Fruit fly (Drosophila melanogaster) whole organism, embryonic: ENCODE data around the gene slp1.

Experiments used
- Antp ChIP-seq: fragments of 200-800 bp; sonication (Bioruptor generic); optimal IDR thresholded peaks from 3 replicates; lab custom pipeline; 2016; ENCODE audit warnings: missing biosample characterization, missing genetic modification characterization
- Bteb2 ChIP-seq: fragments of 200-800 bp; sonication (Bioruptor generic); optimal IDR thresholded peaks from 2 replicates; lab custom pipeline; 2016; ENCODE audit warnings: missing biosample characterization, missing genetic modification characterization
- CG11247 ChIP-seq: fragments of 200-800 bp; sonication (Bioruptor generic); IDR thresholded peaks from 2 replicates; pipeline ENCODE4 v1.3.6; 2022; ENCODE audit warnings: missing biosample characterization, missing genetic modification characterization
- CG11504 ChIP-seq: fragments of 200-800 bp; sonication (Bioruptor generic); optimal IDR thresholded peaks from 3 replicates; lab custom pipeline; 2019; ENCODE audit warnings: missing biosample characterization, mild to moderate bottlenecking, missing genetic modification characterization, moderate library complexity
- CG11695 ChIP-seq: fragments of 200-800 bp; sonication (Bioruptor generic); IDR thresholded peaks from 3 replicates; pipeline ENCODE4 v1.3.6; 2022; ENCODE audit warnings: missing biosample characterization, missing genetic modification characterization
- CG12236 ChIP-seq: fragments of 200-800 bp; sonication (Bioruptor generic); optimal IDR thresholded peaks from 2 replicates; lab custom pipeline; 2016; ENCODE audit warnings: missing biosample characterization, missing genetic modification characterization
- CG12391 ChIP-seq: fragments of 200-800 bp; sonication (Bioruptor generic); optimal IDR thresholded peaks from 3 replicates; lab custom pipeline; 2018; ENCODE audit warnings: missing biosample characterization, mild to moderate bottlenecking, missing genetic modification characterization, moderate library complexity
- CG14710 ChIP-seq: fragments of 200-800 bp; sonication (Bioruptor generic); optimal IDR thresholded peaks from 3 replicates; lab custom pipeline; 2019; ENCODE audit warnings: missing biosample characterization, mild to moderate bottlenecking, missing genetic modification characterization, moderate library complexity
- CG1603 ChIP-seq: fragments of 200-800 bp; sonication (Bioruptor generic); optimal IDR thresholded peaks from 2 replicates; lab custom pipeline; 2019; ENCODE audit warnings: missing biosample characterization, mild to moderate bottlenecking, missing genetic modification characterization, moderate library complexity
- CG1792 ChIP-seq: fragments of 200-800 bp; sonication (Bioruptor generic); optimal IDR thresholded peaks from 2 replicates; lab custom pipeline; 2016; ENCODE audit warnings: missing biosample characterization, missing genetic modification characterization
- CG18476 ChIP-seq: fragments of 200-800 bp; sonication (Bioruptor generic); optimal IDR thresholded peaks from 2 replicates; lab custom pipeline; 2016; ENCODE audit warnings: missing biosample characterization, mild to moderate bottlenecking, missing genetic modification characterization
- CG2202 ChIP-seq: fragments of 200-800 bp; sonication (Bioruptor generic); optimal IDR thresholded peaks from 2 replicates; lab custom pipeline; 2018; ENCODE audit warnings: missing biosample characterization, mild to moderate bottlenecking, missing genetic modification characterization
- CG30431 ChIP-seq: fragments of 200-800 bp; sonication (Bioruptor generic); optimal IDR thresholded peaks from 2 replicates; lab custom pipeline; 2017; ENCODE audit warnings: missing biosample characterization, missing genetic modification characterization
- CG34224 ChIP-seq: fragments of 200-800 bp; sonication (Bioruptor generic); IDR thresholded peaks from 3 replicates; pipeline ENCODE4 v1.3.6; 2022; ENCODE audit warnings: missing biosample characterization, missing genetic modification characterization; ENCODE audit not compliant: partially characterized antibody
- CG4424 ChIP-seq: fragments of 200-800 bp; sonication (Bioruptor generic); optimal IDR thresholded peaks from 3 replicates; lab custom pipeline; 2016; ENCODE audit warnings: missing biosample characterization, missing genetic modification characterization
- CG6689 ChIP-seq: fragments of 200-800 bp; sonication (Bioruptor generic); IDR thresholded peaks from 2 replicates; pipeline ENCODE4 v1.3.6; 2022; ENCODE audit warnings: missing biosample characterization, missing genetic modification characterization
- CG9609 ChIP-seq: fragments of 200-800 bp; sonication (Bioruptor generic); optimal IDR thresholded peaks from 3 replicates; lab custom pipeline; 2016; ENCODE audit warnings: missing biosample characterization, missing genetic modification characterization
- CTCF ChIP-seq: fragments of 200-800 bp; sonication (Bioruptor generic); optimal IDR thresholded peaks from 2 replicates; lab custom pipeline; 2017; ENCODE audit warnings: missing biosample characterization, mild to moderate bottlenecking, missing genetic modification characterization, moderate library complexity
- D ChIP-seq, 2 experiments: fragments of 200-800 bp in 1 of 2; fragments of >200 bp in 1 of 2; sonication (Bioruptor generic) in 1 of 2; optimal IDR thresholded peaks; 2 replicates in 1 of 2; 3 replicates in 1 of 2; lab custom pipeline; 2017; ENCODE audit warnings: mild to moderate bottlenecking in 1 of 2, missing biosample characterization in 1 of 2, missing genetic modification characterization in 1 of 2, missing genetic modification reagents in 1 of 2
- D19B ChIP-seq: fragments of 200-800 bp; sonication (Bioruptor generic); optimal IDR thresholded peaks from 2 replicates; lab custom pipeline; 2017; ENCODE audit warnings: missing biosample characterization, mild to moderate bottlenecking, missing genetic modification characterization
- Dip2 ChIP-seq: fragments of 200-800 bp; sonication (Bioruptor generic); IDR thresholded peaks from 2 replicates; pipeline ENCODE4 v1.3.6; 2022; ENCODE audit warnings: missing biosample characterization, missing genetic modification characterization
- Hsf ChIP-seq: fragments of 200-800 bp; sonication (Bioruptor generic); optimal IDR thresholded peaks from 3 replicates; lab custom pipeline; 2016; ENCODE audit warnings: missing biosample characterization, missing genetic modification characterization
- Max ChIP-seq: fragments of 200-800 bp; sonication (Bioruptor generic); optimal IDR thresholded peaks from 2 replicates; lab custom pipeline; 2016; ENCODE audit warnings: missing biosample characterization, mild to moderate bottlenecking, missing genetic modification characterization
- Stat92E ChIP-seq, 3 experiments: fragments of >200 bp in 2 of 3; fragments of 200-800 bp in 1 of 3; sonication (Bioruptor generic) in 1 of 3; optimal IDR thresholded peaks; 2 replicates each; lab custom pipeline; 2017 to 2019; ENCODE audit warnings: missing biosample characterization in 3 of 3, missing genetic modification characterization in 3 of 3, mild to moderate bottlenecking in 1 of 3, moderate library complexity in 1 of 3
- Vsx1 ChIP-seq: fragments of 200-800 bp; sonication (Bioruptor generic); optimal IDR thresholded peaks from 2 replicates; lab custom pipeline; 2017; ENCODE audit warnings: missing biosample characterization, mild to moderate bottlenecking, missing genetic modification characterization, missing genetic modification reagents
- ac ChIP-seq: fragments of 200-800 bp; sonication (Bioruptor generic); optimal IDR thresholded peaks from 3 replicates; lab custom pipeline; 2017; ENCODE audit warnings: missing biosample characterization, mild to moderate bottlenecking, missing genetic modification characterization
- bsh ChIP-seq, 2 experiments: fragments of 200-800 bp; sonication (Bioruptor generic); optimal IDR thresholded peaks; 2 replicates each; lab custom pipeline; 2017 to 2018; ENCODE audit warnings: mild to moderate bottlenecking in 2 of 2, missing biosample characterization in 2 of 2, missing genetic modification characterization in 2 of 2, moderate library complexity in 1 of 2
- chinmo ChIP-seq: fragments of 200-800 bp; sonication (Bioruptor generic); IDR thresholded peaks from 4 replicates; pipeline ENCODE4 v1.3.6; 2022; ENCODE audit warnings: missing biosample characterization, missing genetic modification characterization; ENCODE audit not compliant: partially characterized antibody
- dmrt11E ChIP-seq: fragments of 200-800 bp; sonication (Bioruptor generic); optimal IDR thresholded peaks from 3 replicates; lab custom pipeline; 2018; ENCODE audit warnings: missing biosample characterization, mild to moderate bottlenecking, missing genetic modification characterization, moderate library complexity
- dmrt99B ChIP-seq: fragments of 200-800 bp; sonication (Bioruptor generic); optimal IDR thresholded peaks from 2 replicates; lab custom pipeline; 2018; ENCODE audit warnings: missing biosample characterization, mild to moderate bottlenecking, missing genetic modification characterization, moderate library complexity
- gcm ChIP-seq: fragments of 200-800 bp; sonication (Bioruptor generic); optimal IDR thresholded peaks from 2 replicates; lab custom pipeline; 2019; ENCODE audit warnings: missing biosample characterization, mild to moderate bottlenecking, missing genetic modification characterization, moderate library complexity
- gem ChIP-seq: fragments of 200-800 bp; sonication (Bioruptor generic); optimal IDR thresholded peaks from 2 replicates; lab custom pipeline; 2019; ENCODE audit warnings: missing biosample characterization, mild to moderate bottlenecking, missing genetic modification characterization, moderate library complexity
- grn ChIP-seq: fragments of 200-800 bp; sonication (Bioruptor generic); optimal IDR thresholded peaks from 3 replicates; lab custom pipeline; 2017; ENCODE audit warnings: missing biosample characterization, missing genetic modification characterization
- h ChIP-seq: fragments of >200 bp; optimal IDR thresholded peaks from 2 replicates; lab custom pipeline; 2017
- hkb ChIP-seq, 2 experiments: fragments of 200-800 bp in 1 of 2; fragments of >200 bp in 1 of 2; sonication (Bioruptor generic) in 1 of 2; IDR thresholded peaks in 1 of 2; optimal IDR thresholded peaks in 1 of 2; 2 replicates each; pipeline versions ENCODE4 v1.3.6 to Lab custom; 2017 to 2022; ENCODE audit warnings: missing biosample characterization in 1 of 2, missing genetic modification characterization in 1 of 2
- jing ChIP-seq: fragments of 200-800 bp; sonication (Bioruptor generic); optimal IDR thresholded peaks from 2 replicates; lab custom pipeline; 2018; ENCODE audit warnings: missing biosample characterization, mild to moderate bottlenecking, missing genetic modification characterization
- kay ChIP-seq: fragments of 200-800 bp; sonication (Bioruptor generic); optimal IDR thresholded peaks from 2 replicates; lab custom pipeline; 2016; ENCODE audit warnings: missing biosample characterization, missing genetic modification characterization
- lola ChIP-seq, 3 experiments: fragments of >200 bp in 2 of 3; fragments of 200-800 bp in 1 of 3; sonication (Bioruptor generic) in 1 of 3; optimal IDR thresholded peaks; 2 replicates each; lab custom pipeline; 2017 to 2019; ENCODE audit warnings: missing biosample characterization in 3 of 3, missing genetic modification characterization in 3 of 3, mild to moderate bottlenecking in 1 of 3, moderate library complexity in 1 of 3
- p53 ChIP-seq: fragments of 200-800 bp; sonication (Bioruptor generic); optimal IDR thresholded peaks from 2 replicates; lab custom pipeline; 2016; ENCODE audit warnings: missing biosample characterization, missing genetic modification characterization
- phol ChIP-seq: fragments of 200-800 bp; sonication (Bioruptor generic); optimal IDR thresholded peaks from 3 replicates; lab custom pipeline; 2018; ENCODE audit warnings: missing biosample characterization, mild to moderate bottlenecking, missing genetic modification characterization, moderate library complexity
- prd ChIP-seq, 3 experiments: fragments of >200 bp in 2 of 3; fragments of 200-800 bp in 1 of 3; sonication (Bioruptor generic) in 1 of 3; optimal IDR thresholded peaks in 2 of 3; IDR thresholded peaks in 1 of 3; 2 replicates in 2 of 3; 3 replicates in 1 of 3; pipeline versions ENCODE4 v1.3.6 to Lab custom; 2017 to 2022; ENCODE audit warnings: missing biosample characterization in 1 of 3, missing genetic modification characterization in 1 of 3
- pros ChIP-seq: fragments of 200-800 bp; sonication (Bioruptor generic); optimal IDR thresholded peaks from 3 replicates; lab custom pipeline; 2019; ENCODE audit warnings: missing biosample characterization, mild to moderate bottlenecking, missing genetic modification characterization, moderate library complexity
- psq ChIP-seq: fragments of 200-800 bp; sonication (Bioruptor generic); optimal IDR thresholded peaks from 2 replicates; lab custom pipeline; 2017; ENCODE audit warnings: missing biosample characterization, missing genetic modification characterization
- ranshi ChIP-seq: fragments of 200-800 bp; sonication (Bioruptor generic); IDR thresholded peaks from 2 replicates; pipeline ENCODE4 v1.3.6; 2022; ENCODE audit warnings: missing biosample characterization, missing genetic modification characterization
- row ChIP-seq: fragments of 200-800 bp; sonication (Bioruptor generic); IDR thresholded peaks from 3 replicates; pipeline ENCODE4 v1.3.6; 2022; ENCODE audit warnings: missing biosample characterization, missing genetic modification characterization
- run ChIP-seq: fragments of 200-800 bp; sonication (Bioruptor generic); optimal IDR thresholded peaks from 3 replicates; lab custom pipeline; 2018; ENCODE audit warnings: missing biosample characterization, mild to moderate bottlenecking, missing genetic modification characterization
- ssp ChIP-seq: fragments of 200-800 bp; sonication (Bioruptor generic); IDR thresholded peaks from 2 replicates; pipeline ENCODE4 v1.3.6; 2022; ENCODE audit warnings: missing biosample characterization, missing genetic modification characterization
- toy ChIP-seq: fragments of 200-800 bp; sonication (Bioruptor generic); IDR thresholded peaks from 2 replicates; pipeline ENCODE4 v1.3.6; 2022; ENCODE audit warnings: missing biosample characterization, missing genetic modification characterization
- unpg ChIP-seq: fragments of 200-800 bp; sonication (Bioruptor generic); optimal IDR thresholded peaks from 3 replicates; lab custom pipeline; 2018; ENCODE audit warnings: missing biosample characterization, mild to moderate bottlenecking, missing genetic modification characterization, moderate library complexity

slp1 gene

DNA sequence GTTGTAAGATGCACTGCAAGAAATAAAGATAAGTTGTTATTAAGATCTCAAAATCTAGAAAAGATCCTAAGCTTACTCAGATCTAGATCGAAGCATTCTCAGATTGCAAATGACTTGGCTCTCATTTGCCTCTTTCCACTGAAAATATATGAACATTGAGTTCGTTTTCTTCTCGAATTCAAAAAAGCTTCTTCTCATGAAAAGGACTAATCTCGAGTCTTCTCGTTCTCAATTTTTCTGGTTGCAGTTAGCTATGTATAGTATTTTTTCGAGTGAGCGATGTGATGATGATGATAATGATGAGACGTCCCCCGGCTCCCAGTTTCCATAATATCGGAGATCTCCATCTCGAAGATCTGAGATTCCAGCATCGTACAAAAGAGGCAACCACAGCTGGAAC lies 30.9 kb downstream of the slp1 start (continued):
- TF ChIP-seq Dip2 (GFP tag; lab: Robert Waterston, UW) = no peak
- peak; percentile 14 for TF ChIP-seq CG30431
- no peak for TF ChIP-seq Bteb2
- no peak for TF ChIP-seq h (lab: Kevin White, UChicago)
- no peak for TF ChIP-seq toy (GFP tag; lab: Robert Waterston, UW)
- TF ChIP-seq Vsx1 (GFP tag; lab: Kevin White, UChicago) = no peak
- peak; percentile 72 for TF ChIP-seq phol
- no peak for TF ChIP-seq CG18476 (GFP tag; lab: Kevin White, UChicago)
- no peak for TF ChIP-seq p53 (GFP tag; lab: Kevin White, UChicago)
- TF ChIP-seq jing (GFP tag; lab: Kevin White, UChicago) = peak; percentile 27
- TF ChIP-seq run (tag; lab: Kevin White, UChicago) = no peak
- peak; percentile 21 for TF ChIP-seq Antp (GFP tag; lab: Kevin White, UChicago)
- TF ChIP-seq pros = peak; percentile 21
- TF ChIP-seq CG11695 (GFP tag; lab: Robert Waterston, UW) = no peak
- TF ChIP-seq CG9609 (GFP tag; lab: Kevin White, UChicago) = peak; percentile 27
- no peak for TF ChIP-seq Max
- TF ChIP-seq CG2202 (tag; lab: Kevin White, UChicago) = peak; percentile 24
- TF ChIP-seq CG1792 = peak; percentile 15
- TF ChIP-seq Stat92E (GFP tag; optimal IDR thresholded peaks at IDR 0.05; lab: Kevin White, UChicago) = peak in 1 of 3 experiments; percentile 44
- no peak for TF ChIP-seq hkb (optimal IDR thresholded peaks at IDR 0.05; lab: Kevin White, UChicago)
- TF ChIP-seq hkb (GFP tag; IDR thresholded peaks at IDR 0.05; lab: Robert Waterston, UW) = no peak; the same call in 1 of the 2 replicates
- TF ChIP-seq ranshi (GFP tag; lab: Robert Waterston, UW) = no peak
- peak; percentile 92 for TF ChIP-seq grn (GFP tag; lab: Kevin White, UChicago)
- TF ChIP-seq psq (GFP tag; lab: Kevin White, UChicago) = no peak
- peak; percentile 76 for TF ChIP-seq dmrt11E (tag; lab: Kevin White, UChicago)
- TF ChIP-seq CTCF (GFP tag; lab: Kevin White, UChicago) = no peak
- TF ChIP-seq CG4424 (GFP tag; lab: Kevin White, UChicago) = peak; percentile 55
- peak; percentile 40 for TF ChIP-seq gcm (GFP tag; lab: Kevin White, UChicago)
- no peak for TF ChIP-seq CG11247
- TF ChIP-seq D (optimal IDR thresholded peaks at IDR 0.05; lab: Kevin White, UChicago) = no peak
- peak; percentile 65 for TF ChIP-seq D (GFP tag; optimal IDR thresholded peaks at IDR 0.05; lab: Kevin White, UChicago)

DNA sequence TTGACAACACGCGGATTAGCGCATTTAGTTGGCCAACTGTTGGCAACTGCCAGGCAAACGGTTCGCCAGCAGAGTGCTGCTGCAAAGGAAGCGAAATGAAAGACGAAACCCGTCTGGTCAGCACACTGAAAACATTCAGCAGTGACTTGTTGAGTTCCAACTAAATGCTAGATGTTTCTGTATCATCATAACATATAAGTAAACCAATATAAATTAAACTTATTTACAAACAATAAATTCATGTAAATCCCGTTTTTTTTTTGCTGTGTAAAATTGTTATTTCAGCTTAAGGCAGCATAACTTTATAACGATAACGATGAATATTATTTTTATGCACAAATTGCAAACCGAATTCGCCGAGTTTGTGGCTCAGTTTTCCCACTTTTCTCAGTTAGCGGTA lies 32.6 kb downstream of the slp1 start:
- TF ChIP-seq chinmo (GFP tag; lab: Robert Waterston, UW) = no peak
- TF ChIP-seq Hsf = no peak
- no peak for TF ChIP-seq dmrt99B (tag; lab: Kevin White, UChicago)
- TF ChIP-seq prd (optimal IDR thresholded peaks at IDR 0.05; lab: Kevin White, UChicago) = no peak
- peak; percentile 63; the same call in 2 of the 3 replicates for TF ChIP-seq prd (GFP tag; IDR thresholded peaks at IDR 0.05; lab: Robert Waterston, UW)
- 0 out of 3 replicates have a peak, but pooled peaks have one; percentile 22 for TF ChIP-seq row (GFP tag; lab: Robert Waterston, UW)
- TF ChIP-seq ac (GFP tag; lab: Kevin White, UChicago) = no peak
- TF ChIP-seq unpg = peak; percentile 23
- TF ChIP-seq kay (GFP tag; lab: Kevin White, UChicago) = no peak
- no peak for TF ChIP-seq D19B (GFP tag; lab: Kevin White, UChicago)
- peak; percentile 8 to 34 for TF ChIP-seq bsh (GFP tag; optimal IDR thresholded peaks at IDR 0.05; lab: Kevin White, UChicago)
- peak; percentile 14 for TF ChIP-seq CG11504
- TF ChIP-seq CG6689 = 0 out of 2 replicates have a peak, but pooled peaks have one; percentile 37
- peak; percentile 0 for TF ChIP-seq CG4424 (GFP tag; lab: Kevin White, UChicago)
- peak; percentile 37 for TF ChIP-seq CG1603
- peak; percentile 48 for TF ChIP-seq dmrt11E (tag; lab: Kevin White, UChicago)
- TF ChIP-seq lola (GFP tag; optimal IDR thresholded peaks at IDR 0.05; lab: Kevin White, UChicago) = peak in 1 of 3 experiments; percentile 7
- no peak for TF ChIP-seq ssp (GFP tag; lab: Robert Waterston, UW)
- TF ChIP-seq CG12391 (tag; lab: Kevin White, UChicago) = peak; percentile 1
- no peak for TF ChIP-seq CG12236 (GFP tag; lab: Kevin White, UChicago)
- TF ChIP-seq CG14710 (tag; lab: Kevin White, UChicago) = peak; percentile 7
- TF ChIP-seq gem (tag; lab: Kevin White, UChicago) = peak; percentile 42
- TF ChIP-seq CG34224 (GFP tag; lab: Robert Waterston, UW) = no peak
